Fruit fly (Drosophila melanogaster) whole organism, prepupa: Measurements from ENCODE around the gene Hakai.

Experiments
- CG10631 ChIP-seq: fragments of 200-800 bp; sonication (Bioruptor generic); optimal IDR thresholded peaks from 2 replicates; lab custom pipeline; 2016; ENCODE audit warnings: missing biosample characterization, missing genetic modification characterization
- CG10669 ChIP-seq: fragments of 200-800 bp; sonication (Bioruptor generic); optimal IDR thresholded peaks from 3 replicates; lab custom pipeline; 2018; ENCODE audit warnings: missing biosample characterization, mild to moderate bottlenecking, missing genetic modification characterization, moderate library complexity
- CG11294 ChIP-seq: fragments of 200-800 bp; sonication (Bioruptor generic); IDR thresholded peaks from 2 replicates; pipeline ENCODE4 v1.3.6; 2022; ENCODE audit warnings: missing biosample characterization, missing genetic modification characterization
- CG11762 ChIP-seq: fragments of 200-800 bp; sonication (Bioruptor generic); optimal IDR thresholded peaks from 3 replicates; lab custom pipeline; 2016; ENCODE audit warnings: missing biosample characterization, missing genetic modification characterization; ENCODE audit not compliant: insufficient read depth
- CG11902 ChIP-seq: fragments of 200-800 bp; sonication (Bioruptor generic); optimal IDR thresholded peaks from 3 replicates; lab custom pipeline; 2016; ENCODE audit warnings: missing biosample characterization, missing genetic modification characterization
- CG15336 ChIP-seq: fragments of 200-800 bp; sonication (Bioruptor generic); IDR thresholded peaks from 2 replicates; pipeline ENCODE4 v1.3.6; 2022; ENCODE audit warnings: missing biosample characterization, missing genetic modification characterization
- CG16779 ChIP-seq: fragments of 200-800 bp; sonication (Bioruptor generic); optimal IDR thresholded peaks from 3 replicates; lab custom pipeline; 2017; ENCODE audit warnings: missing biosample characterization, mild to moderate bottlenecking, missing genetic modification characterization
- CG3032 ChIP-seq: fragments of 200-800 bp; optimal IDR thresholded peaks from 2 replicates; lab custom pipeline; 2019; ENCODE audit warnings: missing biosample characterization, mild to moderate bottlenecking, missing genetic modification characterization, moderate library complexity
- CG31627 ChIP-seq: fragments of 200-800 bp; sonication (Bioruptor generic); optimal IDR thresholded peaks from 3 replicates; lab custom pipeline; 2016; ENCODE audit warnings: missing biosample characterization, missing genetic modification characterization
- CG32006 ChIP-seq: fragments of 200-800 bp; sonication (Bioruptor generic); optimal IDR thresholded peaks from 3 replicates; lab custom pipeline; 2017; ENCODE audit warnings: missing biosample characterization, mild to moderate bottlenecking, missing genetic modification characterization
- CG3919 ChIP-seq: fragments of 200-800 bp; sonication (Bioruptor generic); optimal IDR thresholded peaks from 3 replicates; lab custom pipeline; 2016; ENCODE audit warnings: missing biosample characterization, missing genetic modification characterization
- CG4318 ChIP-seq: fragments of 200-800 bp; sonication (Bioruptor generic); optimal IDR thresholded peaks from 3 replicates; lab custom pipeline; 2017; ENCODE audit warnings: missing biosample characterization, mild to moderate bottlenecking, missing genetic modification characterization
- CG6276 ChIP-seq: fragments of 200-800 bp; sonication (Bioruptor generic); optimal IDR thresholded peaks from 2 replicates; lab custom pipeline; 2017; ENCODE audit warnings: missing biosample characterization, mild to moderate bottlenecking, missing genetic modification characterization
- CG6792 ChIP-seq: fragments of 200-800 bp; sonication (Bioruptor generic); optimal IDR thresholded peaks from 3 replicates; lab custom pipeline; 2016; ENCODE audit warnings: missing biosample characterization, missing genetic modification characterization
- CG6808 ChIP-seq: fragments of 200-800 bp; sonication (Bioruptor generic); optimal IDR thresholded peaks from 3 replicates; lab custom pipeline; 2017; ENCODE audit warnings: missing biosample characterization, missing genetic modification characterization, mild to moderate bottlenecking, moderate library complexity, missing genetic modification reagents
- CG6854 ChIP-seq: fragments of 200-800 bp; sonication (Bioruptor generic); optimal IDR thresholded peaks from 2 replicates; lab custom pipeline; 2017; ENCODE audit warnings: missing biosample characterization, mild to moderate bottlenecking, missing genetic modification characterization
- CG8319 ChIP-seq: fragments of 200-800 bp; sonication (Bioruptor generic); optimal IDR thresholded peaks from 3 replicates; lab custom pipeline; 2016; ENCODE audit warnings: missing biosample characterization, missing genetic modification characterization
- CG8632 ChIP-seq: fragments of 200-800 bp; sonication (Bioruptor generic); optimal IDR thresholded peaks from 3 replicates; lab custom pipeline; 2016; ENCODE audit warnings: missing biosample characterization, missing genetic modification characterization
- CG9139 ChIP-seq: fragments of 200-800 bp; sonication (Bioruptor generic); optimal IDR thresholded peaks from 3 replicates; lab custom pipeline; 2017; ENCODE audit warnings: missing biosample characterization, mild to moderate bottlenecking, missing genetic modification characterization
- Eip75B ChIP-seq: fragments of 200-800 bp; sonication (Bioruptor generic); optimal IDR thresholded peaks from 3 replicates; lab custom pipeline; 2016; ENCODE audit warnings: missing biosample characterization, missing genetic modification characterization
- Eip78C ChIP-seq: fragments of 200-800 bp; sonication (Bioruptor generic); peaks from one replicate; lab custom pipeline; 2016; ENCODE audit warnings: missing biosample characterization, missing genetic modification characterization
- Eip93F ChIP-seq: fragments of 200-800 bp; sonication (Bioruptor generic); optimal IDR thresholded peaks from 2 replicates; lab custom pipeline; 2016; ENCODE audit warnings: missing biosample characterization, mild to moderate bottlenecking, missing genetic modification characterization
- Ets21C ChIP-seq: fragments of 200-800 bp; sonication (Bioruptor generic); optimal IDR thresholded peaks from 3 replicates; lab custom pipeline; 2016; ENCODE audit warnings: missing biosample characterization, missing genetic modification characterization
- Ets96B ChIP-seq: fragments of 200-800 bp; optimal IDR thresholded peaks from 2 replicates; lab custom pipeline; 2019; ENCODE audit warnings: missing biosample characterization, mild to moderate bottlenecking, missing genetic modification characterization, moderate library complexity
- Gug ChIP-seq: fragments of 200-800 bp; sonication (Bioruptor generic); IDR thresholded peaks from 2 replicates; pipeline ENCODE4 v1.3.6; 2022; ENCODE audit warnings: missing biosample characterization, missing genetic modification characterization
- Hr38 ChIP-seq: sonication (Bioruptor generic); optimal IDR thresholded peaks from 2 replicates; lab custom pipeline; 2016; ENCODE audit warnings: missing biosample characterization, missing genetic modification characterization
- Hr39 ChIP-seq: fragments of 200-800 bp; sonication (Bioruptor generic); optimal IDR thresholded peaks from 2 replicates; lab custom pipeline; 2016; ENCODE audit warnings: missing biosample characterization, missing genetic modification characterization
- Hr4 ChIP-seq: fragments of 200-800 bp; sonication (Bioruptor generic); optimal IDR thresholded peaks from 3 replicates; lab custom pipeline; 2016; ENCODE audit warnings: missing biosample characterization, missing genetic modification characterization
- Met ChIP-seq: fragments of 200-800 bp; sonication (Bioruptor generic); optimal IDR thresholded peaks from 3 replicates; lab custom pipeline; 2016; ENCODE audit warnings: missing biosample characterization, missing genetic modification characterization
- OdsH ChIP-seq: fragments of 200-800 bp; sonication (Bioruptor generic); optimal IDR thresholded peaks from 3 replicates; lab custom pipeline; 2016; ENCODE audit warnings: missing biosample characterization, missing genetic modification characterization
- Smox ChIP-seq: fragments of 200-800 bp; sonication (Bioruptor generic); optimal IDR thresholded peaks from 3 replicates; lab custom pipeline; 2016; ENCODE audit warnings: missing biosample characterization, missing genetic modification characterization
- Sox102F ChIP-seq: fragments of 200-800 bp; sonication (Bioruptor generic); optimal IDR thresholded peaks from 2 replicates; lab custom pipeline; 2016; ENCODE audit warnings: missing biosample characterization, mild to moderate bottlenecking, missing genetic modification characterization
- Sox14 ChIP-seq: fragments of 200-800 bp; sonication (Bioruptor generic); optimal IDR thresholded peaks from 3 replicates; lab custom pipeline; 2016; ENCODE audit warnings: missing biosample characterization, missing genetic modification characterization
- achi ChIP-seq: fragments of 200-800 bp; sonication (Bioruptor generic); optimal IDR thresholded peaks from 3 replicates; lab custom pipeline; 2016; ENCODE audit warnings: missing biosample characterization, missing genetic modification characterization
- acj6 ChIP-seq: fragments of 200-800 bp; sonication (Bioruptor generic); optimal IDR thresholded peaks from 3 replicates; lab custom pipeline; 2016; ENCODE audit warnings: missing biosample characterization, missing genetic modification characterization
- cyc ChIP-seq: fragments of 200-800 bp; sonication (Bioruptor generic); optimal IDR thresholded peaks from 3 replicates; lab custom pipeline; 2016; ENCODE audit warnings: missing biosample characterization, missing genetic modification characterization
- dac ChIP-seq: fragments of 200-800 bp; sonication (Bioruptor generic); optimal IDR thresholded peaks from 2 replicates; lab custom pipeline; 2017; ENCODE audit warnings: missing biosample characterization, mild to moderate bottlenecking, missing genetic modification characterization
- dsx ChIP-seq: fragments of 200-800 bp; optimal IDR thresholded peaks from 3 replicates; lab custom pipeline; 2019; ENCODE audit warnings: missing biosample characterization, mild to moderate bottlenecking, missing genetic modification characterization, moderate library complexity; ENCODE audit not compliant: poor library complexity, severe bottlenecking
- eg ChIP-seq: fragments of 200-800 bp; sonication (Bioruptor generic); IDR thresholded peaks from 3 replicates; pipeline ENCODE4 v1.3.6; 2022; ENCODE audit warnings: missing biosample characterization, missing genetic modification characterization
- esn ChIP-seq: fragments of 200-800 bp; sonication (Bioruptor generic); optimal IDR thresholded peaks from 2 replicates; lab custom pipeline; 2016; ENCODE audit warnings: missing biosample characterization, mild to moderate bottlenecking, missing genetic modification characterization, moderate library complexity
- fd85E ChIP-seq: fragments of 200-800 bp; sonication (Bioruptor generic); optimal IDR thresholded peaks from 3 replicates; lab custom pipeline; 2016; ENCODE audit warnings: missing biosample characterization, missing genetic modification characterization
- fkh ChIP-seq: fragments of 200-800 bp; sonication (Bioruptor generic); optimal IDR thresholded peaks from 3 replicates; lab custom pipeline; 2017; ENCODE audit warnings: missing biosample characterization, mild to moderate bottlenecking, missing genetic modification characterization, moderate library complexity
- lz ChIP-seq: fragments of 200-800 bp; sonication (Bioruptor generic); optimal IDR thresholded peaks from 3 replicates; lab custom pipeline; 2016; ENCODE audit warnings: missing biosample characterization, missing genetic modification characterization
- net ChIP-seq: fragments of 200-800 bp; sonication (Bioruptor generic); optimal IDR thresholded peaks from 3 replicates; lab custom pipeline; 2016; ENCODE audit warnings: missing biosample characterization, missing genetic modification characterization
- pdm3 ChIP-seq: fragments of 200-800 bp; sonication (Bioruptor generic); optimal IDR thresholded peaks from 3 replicates; lab custom pipeline; 2016; ENCODE audit warnings: missing biosample characterization, missing genetic modification characterization
- salr ChIP-seq, 2 experiments: fragments of 200-800 bp; sonication (Bioruptor generic); optimal IDR thresholded peaks; 3 replicates each; lab custom pipeline; 2016 to 2018; ENCODE audit warnings: missing biosample characterization in 2 of 2, missing genetic modification characterization in 2 of 2, mild to moderate bottlenecking in 1 of 2
- spab ChIP-seq: fragments of 200-800 bp; sonication (Bioruptor generic); optimal IDR thresholded peaks from 2 replicates; lab custom pipeline; 2017; ENCODE audit warnings: missing biosample characterization, mild to moderate bottlenecking, missing genetic modification characterization, missing genetic modification reagents
- ss ChIP-seq, 2 experiments: fragments of 200-800 bp; sonication (Bioruptor generic); optimal IDR thresholded peaks; 2 replicates in 1 of 2; 3 replicates in 1 of 2; lab custom pipeline; 2017 to 2018; ENCODE audit warnings: mild to moderate bottlenecking in 2 of 2, missing biosample characterization in 2 of 2, missing genetic modification characterization in 2 of 2, moderate library complexity in 1 of 2
- svp ChIP-seq: fragments of 200-800 bp; sonication (Bioruptor generic); peaks from one replicate; lab custom pipeline; 2016; ENCODE audit warnings: missing biosample characterization, missing genetic modification characterization
- topi ChIP-seq: fragments of 200-800 bp; sonication (Bioruptor generic); optimal IDR thresholded peaks from 3 replicates; lab custom pipeline; 2016; ENCODE audit warnings: missing biosample characterization, missing genetic modification characterization
- vri ChIP-seq: fragments of 200-800 bp; sonication (Bioruptor generic); optimal IDR thresholded peaks from 3 replicates; lab custom pipeline; 2016; ENCODE audit warnings: missing biosample characterization, mild to moderate bottlenecking, missing genetic modification characterization

Gene Hakai

dm6 chr2L:19546869-19547710 lies 35.2 kb downstream of the Hakai start, which contains the start of gene CG10337:
CG10337 (minus strand) TSS chr2L:19546959.
- TF ChIP-seq CG4318 (GFP tag; lab: Kevin White, UChicago): no peak
- no peak for TF ChIP-seq fd85E
- TF ChIP-seq CG8319 (GFP tag; lab: Kevin White, UChicago): no peak
- TF ChIP-seq CG9139 (GFP tag; lab: Kevin White, UChicago): no peak
- peak; percentile 21 for TF ChIP-seq Hr4 (GFP tag; lab: Kevin White, UChicago)
- TF ChIP-seq CG6808 (GFP tag; lab: Kevin White, UChicago): no peak
- no peak for TF ChIP-seq Ets21C (GFP tag; lab: Kevin White, UChicago)
- TF ChIP-seq CG6276 (GFP tag; lab: Kevin White, UChicago): no peak
- TF ChIP-seq acj6 (GFP tag; lab: Kevin White, UChicago): peak; percentile 12
- no peak for TF ChIP-seq CG11902 (GFP tag; lab: Kevin White, UChicago)
- no peak for TF ChIP-seq CG11762
- TF ChIP-seq Eip75B: no peak
- TF ChIP-seq salr (GFP tag; optimal IDR thresholded peaks at IDR 0.05; lab: Kevin White, UChicago): no peak
- no peak for TF ChIP-seq CG3032 (tag; lab: Kevin White, UChicago)
- TF ChIP-seq Eip93F (GFP tag; lab: Kevin White, UChicago): no peak
- TF ChIP-seq dsx (GFP tag; lab: Kevin White, UChicago): peak; percentile 19
- peak; percentile 25 for TF ChIP-seq CG3919
- peak; percentile 7 for TF ChIP-seq lz (GFP tag; lab: Kevin White, UChicago)
- peak; percentile 13 to 15 for TF ChIP-seq ss (GFP tag; optimal IDR thresholded peaks at IDR 0.05; lab: Kevin White, UChicago)
- peak; percentile 6 for TF ChIP-seq esn
- peak; percentile 9 for TF ChIP-seq Smox (GFP tag; lab: Kevin White, UChicago)
- TF ChIP-seq CG10631 (GFP tag; lab: Kevin White, UChicago): no peak
- peak; percentile 84 for TF ChIP-seq Eip78C
- no peak for TF ChIP-seq cyc (GFP tag; lab: Kevin White, UChicago)
- TF ChIP-seq pdm3: no peak
- no peak for TF ChIP-seq Gug (GFP tag; lab: Robert Waterston, UW)
- peak; percentile 44; the same call in 1 of the 3 replicates for TF ChIP-seq eg (GFP tag; lab: Robert Waterston, UW)
- TF ChIP-seq svp: peak; percentile 72
- TF ChIP-seq CG6854 (GFP tag; lab: Kevin White, UChicago): no peak
- no peak for TF ChIP-seq CG10669 (GFP tag; lab: Kevin White, UChicago)
- TF ChIP-seq vri: peak; percentile 55
- TF ChIP-seq CG15336 (GFP tag; lab: Robert Waterston, UW): peak; percentile 52
- TF ChIP-seq topi: peak; percentile 34
- TF ChIP-seq Hr38: no peak
- peak; percentile 8 for TF ChIP-seq Ets96B (tag; lab: Kevin White, UChicago)
- peak; percentile 17 for TF ChIP-seq net (GFP tag; lab: Kevin White, UChicago)
- no peak for TF ChIP-seq achi (GFP tag; lab: Kevin White, UChicago)
- TF ChIP-seq OdsH (GFP tag; lab: Kevin White, UChicago): peak; percentile 9
- peak; percentile 24 for TF ChIP-seq CG8632 (GFP tag; lab: Kevin White, UChicago)
- peak; percentile 29 for TF ChIP-seq CG32006 (GFP tag; lab: Kevin White, UChicago)
- TF ChIP-seq CG6792: no peak
- TF ChIP-seq Met (GFP tag; lab: Kevin White, UChicago): peak; percentile 38
- no peak for TF ChIP-seq CG16779 (tag; lab: Kevin White, UChicago)
- no peak for TF ChIP-seq spab (GFP tag; lab: Kevin White, UChicago)
- TF ChIP-seq CG11294 (GFP tag; lab: Robert Waterston, UW): no peak
- TF ChIP-seq dac: no peak
- no peak for TF ChIP-seq Sox14 (GFP tag; lab: Kevin White, UChicago)
- TF ChIP-seq CG31627 (GFP tag; lab: Kevin White, UChicago): no peak
- peak; percentile 19 for TF ChIP-seq Sox102F
- TF ChIP-seq Hr39 (GFP tag; lab: Kevin White, UChicago): peak; percentile 5
- peak; percentile 87 for TF ChIP-seq fkh (GFP tag; lab: Kevin White, UChicago)
